Fruit fly (Drosophila melanogaster) ovary, adult (tissue): ENCODE results near the gene CG10646.

Source experiments
- CG17801 ChIP-seq: fragments of 200-800 bp; optimal IDR thresholded peaks from 2 replicates; lab custom pipeline; 2019; ENCODE audit warnings: missing biosample characterization, mild to moderate bottlenecking, missing genetic modification characterization, moderate library complexity; ENCODE audit not compliant: partially characterized antibody

Gene CG10646

dm6 chr3L:12503865-12504650 is at the start of gene CG10646, which contains the start of gene vih:
TSS of gene CG10646 (minus strand) at chr3L:12503894.
TSS of gene vih (plus strand) at chr3L:12504292.
- TF ChIP-seq CG17801 (GFP tag; lab: Kevin White, UChicago), result peak; percentile 35

- TF ChIP-seq CG17801 (GFP tag; lab: Kevin White, UChicago), result no peak
These were observed 48.0 kb upstream of the CG10646 start for dm6 chr3L:12551671-12552070.

DNA sequence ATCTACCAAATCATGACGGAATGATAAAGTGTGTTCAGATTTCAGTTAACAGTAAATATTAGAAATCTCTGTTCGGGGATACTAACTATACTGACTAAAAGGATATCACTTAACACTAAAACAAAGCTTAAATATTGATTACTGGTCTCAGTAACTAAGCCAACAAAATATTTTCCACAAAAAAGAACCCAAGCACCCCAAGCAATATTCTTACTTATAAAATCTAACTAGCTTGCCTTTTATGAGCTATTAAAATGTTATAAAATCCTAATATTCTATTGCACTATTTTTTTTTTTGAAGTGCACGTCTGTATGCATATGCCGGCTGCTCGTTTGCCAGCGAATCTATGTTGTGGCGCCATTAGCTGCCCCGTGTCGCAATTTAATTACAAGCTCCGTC is 45.8 kb upstream of the CG10646 start:
- no peak for TF ChIP-seq CG17801 (GFP tag; lab: Kevin White, UChicago)

DNA sequence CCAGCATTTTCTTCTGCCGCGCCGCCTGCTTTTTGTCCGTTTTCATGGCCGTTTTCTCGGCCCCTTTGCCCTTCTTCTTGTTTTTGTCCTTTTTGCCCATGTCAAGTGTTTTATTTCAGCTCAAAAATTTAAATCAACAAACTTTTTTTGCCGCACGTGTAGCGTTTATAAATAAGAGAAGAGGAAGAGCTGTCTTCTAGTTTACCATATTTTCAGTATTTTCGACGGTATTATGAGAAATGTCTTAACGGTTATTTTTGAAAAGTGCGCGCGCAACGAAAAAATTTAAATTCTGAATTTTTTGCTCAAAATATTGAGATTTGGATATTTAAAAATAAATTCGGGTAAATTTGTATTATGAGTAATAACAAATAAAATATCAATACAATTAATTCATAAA is 33.4 kb upstream of the CG10646 start, which contains the start of gene CG4069:
Gene CG4069 (minus strand): TSS at position 193 of the 400 bp plus-strand sequence.
- TF ChIP-seq CG17801 (GFP tag; lab: Kevin White, UChicago), result no peak

- peak; percentile 9 for TF ChIP-seq CG17801 (GFP tag; lab: Kevin White, UChicago)
These were observed 30.6 kb upstream of the CG10646 start, which contains the start of gene Pmm2 for dm6 chr3L:12534318-12534717. TSS of gene Pmm2 (plus strand) at chr3L:12534590.

- TF ChIP-seq CG17801 (GFP tag; lab: Kevin White, UChicago), result peak; percentile 81
These were observed 29.8 kb upstream of the CG10646 start, which contains the start of the genes Tsf2 and CG34242 for dm6 chr3L:12533392-12534070. TSS of gene Tsf2 (minus strand) at chr3L:12533724. TSS of gene CG34242 (plus strand) at chr3L:12533996.

dm6 chr3L:12532220-12532619 is 28.5 kb upstream of the CG10646 start:
- no peak for TF ChIP-seq CG17801 (GFP tag; lab: Kevin White, UChicago)

DNA sequence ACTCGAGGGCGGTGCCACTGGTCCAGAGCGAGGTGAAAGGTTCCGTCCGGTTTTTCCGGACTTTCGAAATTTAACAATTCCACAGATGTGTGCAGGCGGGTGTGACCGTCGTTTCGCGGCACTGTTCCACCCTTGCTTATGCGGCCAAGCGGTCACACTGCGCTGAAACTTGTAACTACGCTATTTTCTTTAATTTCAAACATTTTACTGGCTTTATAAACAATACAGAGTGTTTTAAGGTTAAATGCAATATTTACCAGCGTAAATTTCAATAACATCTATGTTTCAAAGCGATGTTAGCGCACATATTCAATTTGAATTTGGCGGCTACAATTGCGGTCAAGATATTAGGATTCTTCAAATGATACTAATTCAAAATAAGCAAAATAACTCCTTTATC is 26.4 kb upstream of the CG10646 start, which contains the start of gene nst:
Gene nst (minus strand): TSS at position 128 of the 400 bp plus-strand sequence.
- no peak for TF ChIP-seq CG17801 (GFP tag; lab: Kevin White, UChicago)

dm6 chr3L:12529431-12530007 is 25.8 kb upstream of the CG10646 start:
- TF ChIP-seq CG17801 (GFP tag; lab: Kevin White, UChicago), result no peak

dm6 chr3L:12526433-12527113 is 22.9 kb upstream of the CG10646 start, which contains the start of gene eIF2beta:
TSS of gene eIF2beta (minus strand) at chr3L:12526731.
- peak; percentile 40 for TF ChIP-seq CG17801 (GFP tag; lab: Kevin White, UChicago)

- TF ChIP-seq CG17801 (GFP tag; lab: Kevin White, UChicago), result peak; percentile 96
These were observed 20.2 kb upstream of the CG10646 start, which contains the start of the genes ver and Gcn5 for dm6 chr3L:12523941-12524340. TSS of gene ver (plus strand) at chr3L:12523987. TSS of gene Gcn5 (minus strand) at chr3L:12524014.

DNA sequence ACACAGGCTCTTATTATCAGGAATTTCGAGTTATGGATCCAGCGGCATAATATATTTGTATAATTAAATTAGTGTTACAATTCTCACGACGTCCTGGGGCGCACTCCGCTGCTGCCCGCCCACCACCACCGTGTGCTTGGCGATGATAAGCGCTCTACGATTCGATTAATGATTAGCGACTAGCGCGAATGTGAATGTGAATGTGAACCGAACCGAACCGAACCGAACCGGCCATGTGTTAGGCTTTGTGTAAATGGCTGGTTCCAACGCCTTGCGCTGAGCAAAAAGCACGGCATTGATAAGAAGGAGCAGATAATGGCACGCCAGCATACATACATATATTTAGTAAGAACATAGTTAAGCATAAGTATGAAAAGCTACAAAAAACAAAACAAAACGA is 15.6 kb upstream of the CG10646 start:
- no peak for TF ChIP-seq CG17801 (GFP tag; lab: Kevin White, UChicago)

DNA sequence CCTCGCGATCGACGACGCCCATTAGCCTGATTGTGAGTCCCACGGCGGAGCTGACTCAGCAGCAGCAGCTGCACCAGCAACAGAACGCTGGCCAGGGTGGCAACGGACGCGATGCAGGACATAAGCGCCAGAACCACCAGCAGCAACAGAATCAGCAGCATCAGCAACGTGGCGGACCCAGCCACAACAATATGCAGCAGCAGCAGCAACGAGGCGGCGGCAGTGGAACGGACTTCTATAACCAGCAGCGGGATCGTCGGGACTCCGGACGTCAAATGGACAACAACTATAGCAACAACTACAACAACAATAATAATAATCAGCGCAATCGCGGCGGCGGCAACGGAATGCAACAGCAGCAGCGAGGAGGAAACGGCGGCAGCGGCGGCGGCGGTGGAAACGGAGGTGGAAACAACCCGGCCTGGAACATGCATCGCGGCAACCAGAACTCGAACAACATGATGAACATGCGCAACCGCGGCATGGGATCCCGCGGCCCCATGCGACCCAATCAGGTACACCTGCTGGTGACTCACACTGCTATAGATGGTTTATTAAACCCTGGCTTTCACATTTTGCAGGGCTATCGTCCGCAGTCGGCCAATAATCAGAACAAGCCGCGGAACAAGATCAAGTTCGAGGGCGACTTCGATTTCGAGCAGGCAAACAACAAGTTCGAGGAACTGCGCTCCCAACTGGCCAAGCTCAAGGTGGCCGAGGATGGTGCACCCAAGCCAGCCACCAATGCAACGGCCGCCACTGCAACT is 13.9 kb upstream of the CG10646 start:
- no peak for TF ChIP-seq CG17801 (GFP tag; lab: Kevin White, UChicago)
